Worm (Caenorhabditis elegans): Measurements from ENCODE around the gene Y54G2A.44.
"Not testable (repeated sequence)": the region's sequence is repeated elsewhere in the genome, so short reads cannot be mapped to it uniquely, and the experiment has no call there.

Gene Y54G2A.44

ce11 chrIV:2776733-2777132 lies 24.9 kb upstream of the Y54G2A.44 start:
- TF ChIP-seq ceh-13 (GFP tag; optimal IDR thresholded peaks at IDR 0.05) = no peak
- no peak for TF ChIP-seq hmg-4 (GFP tag; optimal IDR thresholded peaks at IDR 0.05)
- no peak for TF ChIP-seq tbx-11 (GFP tag; IDR thresholded peaks at IDR 0.05)
- TF ChIP-seq sea-1 (GFP tag; conservative IDR thresholded peaks at IDR 0.05) = no peak
- no peak for TF ChIP-seq ama-1 (optimal IDR thresholded peaks at IDR 0.05)
- no peak for TF ChIP-seq scrt-1 (GFP tag; IDR thresholded peaks at IDR 0.05)
- no peak for TF ChIP-seq ceh-36 (tag; optimal IDR thresholded peaks at IDR 0.05)
- no peak for TF ChIP-seq B0310.2 (tag; optimal IDR thresholded peaks at IDR 0.05)
- no peak for TF ChIP-seq aly-1 (tag; optimal IDR thresholded peaks at IDR 0.05)
- TF ChIP-seq F13C5.2 (tag; optimal IDR thresholded peaks at IDR 0.05) = no peak
- TF ChIP-seq tbx-37 (GFP tag; conservative IDR thresholded peaks at IDR 0.05) = no peak
- TF ChIP-seq pes-1 (GFP tag; IDR thresholded peaks at IDR 0.05) = no peak
- TF ChIP-seq ets-7 (tag; optimal IDR thresholded peaks at IDR 0.05) = no peak
- no peak for TF ChIP-seq tra-4 (tag; optimal IDR thresholded peaks at IDR 0.05)
- no peak for TF ChIP-seq hmbx-1 (tag; optimal IDR thresholded peaks at IDR 0.05)
- no peak for TF ChIP-seq hnd-1 (tag; optimal IDR thresholded peaks at IDR 0.05)
- TF ChIP-seq flt-1 (GFP tag; IDR thresholded peaks at IDR 0.05) = no peak

ce11 chrIV:2777841-2778240 lies 23.8 kb upstream of the Y54G2A.44 start, which contains the start of gene Y54G2A.72:
Gene Y54G2A.72, plus strand, starts transcription at chrIV:2778141.
- TF ChIP-seq F13C5.2 (tag; optimal IDR thresholded peaks at IDR 0.05); tbx-37 (GFP tag; conservative IDR thresholded peaks at IDR 0.05); ceh-36 (tag; optimal IDR thresholded peaks at IDR 0.05): not testable (repeated sequence)

- TF ChIP-seq hmbx-1 (tag; optimal IDR thresholded peaks at IDR 0.05) = no peak
- no peak for TF ChIP-seq hmg-4 (GFP tag; optimal IDR thresholded peaks at IDR 0.05)
- no peak for TF ChIP-seq B0310.2 (tag; optimal IDR thresholded peaks at IDR 0.05)
- TF ChIP-seq hnd-1 (tag; optimal IDR thresholded peaks at IDR 0.05) = no peak
Observed at ce11 chrIV:2782793-2783540, 18.7 kb upstream of the Y54G2A.44 start, which contains the start of gene Y54G2A.12. Gene Y54G2A.12, minus strand, starts transcription at chrIV:2782843.

DNA sequence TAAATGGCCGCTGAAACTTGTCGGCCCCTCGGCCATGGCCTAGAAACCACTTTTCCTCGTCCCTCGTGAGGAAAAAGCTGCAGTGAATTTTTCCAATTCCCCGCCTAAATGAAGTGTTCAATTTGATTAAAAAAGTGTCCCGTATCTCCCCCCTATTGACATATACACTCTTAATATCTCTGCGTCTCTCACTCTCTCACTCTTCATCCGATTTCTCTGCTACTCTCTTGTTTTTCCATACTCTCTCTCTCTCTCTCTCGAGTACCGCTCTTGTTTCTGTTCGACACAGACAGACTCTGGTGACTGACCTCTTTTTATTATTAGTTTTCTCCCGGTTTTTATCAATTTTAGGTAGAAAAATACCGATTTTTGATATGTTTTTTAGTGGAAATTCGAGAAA lies 16.6 kb upstream of the Y54G2A.44 start:
- TF ChIP-seq ceh-13 (GFP tag; optimal IDR thresholded peaks at IDR 0.05) = no peak
- no peak for TF ChIP-seq hnd-1 (tag; optimal IDR thresholded peaks at IDR 0.05)
- no peak for TF ChIP-seq ama-1 (optimal IDR thresholded peaks at IDR 0.05)
- TF ChIP-seq hmg-4 (GFP tag; optimal IDR thresholded peaks at IDR 0.05) = no peak
- TF ChIP-seq flt-1 (GFP tag; IDR thresholded peaks at IDR 0.05) = no peak
- no peak for TF ChIP-seq hmbx-1 (tag; optimal IDR thresholded peaks at IDR 0.05)
- TF ChIP-seq ceh-36 (tag; optimal IDR thresholded peaks at IDR 0.05) = no peak
- no peak for TF ChIP-seq tbx-37 (GFP tag; conservative IDR thresholded peaks at IDR 0.05)
- no peak for TF ChIP-seq aly-1 (tag; optimal IDR thresholded peaks at IDR 0.05)

DNA sequence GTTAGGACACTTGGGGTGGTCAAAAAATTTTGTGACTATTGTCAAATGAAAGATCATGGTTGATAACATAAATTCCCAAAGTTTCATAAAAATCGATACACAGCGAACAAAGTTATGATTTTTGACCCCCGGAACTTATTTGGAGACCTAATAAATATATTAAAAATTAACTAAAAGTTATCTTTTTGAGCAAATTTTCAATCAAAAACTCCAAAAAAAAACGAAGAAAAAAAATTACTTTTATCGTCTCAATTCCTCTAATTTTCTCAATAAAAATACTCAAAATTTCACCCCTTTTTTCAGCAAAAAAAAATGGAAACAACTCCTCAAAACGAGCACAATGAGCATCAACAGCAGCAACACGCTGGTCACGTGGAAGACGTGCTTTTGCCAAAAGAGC lies 13.3 kb upstream of the Y54G2A.44 start, which contains the start of gene atln-1:
atln-1 (plus strand) TSS at position 301 of the 400 bp plus-strand sequence.
- TF ChIP-seq ets-7 (tag; optimal IDR thresholded peaks at IDR 0.05); ceh-36 (tag; optimal IDR thresholded peaks at IDR 0.05); hmg-4 (GFP tag; optimal IDR thresholded peaks at IDR 0.05): not testable (repeated sequence)

ce11 chrIV:2793956-2794355 lies 7.7 kb upstream of the Y54G2A.44 start:
- TF ChIP-seq flt-1 (GFP tag; IDR thresholded peaks at IDR 0.05) (no peak), F13C5.2 (tag; optimal IDR thresholded peaks at IDR 0.05) (no peak), ama-1 (optimal IDR thresholded peaks at IDR 0.05) (no peak), B0310.2 (tag; optimal IDR thresholded peaks at IDR 0.05) (no peak), ets-7 (tag; optimal IDR thresholded peaks at IDR 0.05) (no peak), sea-1 (GFP tag; conservative IDR thresholded peaks at IDR 0.05) (no peak), scrt-1 (GFP tag; IDR thresholded peaks at IDR 0.05) (no peak), aly-1 (tag; optimal IDR thresholded peaks at IDR 0.05) (no peak), hmg-4 (GFP tag; optimal IDR thresholded peaks at IDR 0.05) (no peak), pes-1 (GFP tag; IDR thresholded peaks at IDR 0.05) (no peak), ceh-13 (GFP tag; optimal IDR thresholded peaks at IDR 0.05) (no peak), tbx-37 (GFP tag; conservative IDR thresholded peaks at IDR 0.05) (no peak), ceh-36 (tag; optimal IDR thresholded peaks at IDR 0.05) (no peak)

ce11 chrIV:2798339-2798738 lies 3.3 kb upstream of the Y54G2A.44 start, which contains the start of gene Y54G2A.52:
Gene Y54G2A.52, minus strand, starts transcription at chrIV:2798686.
- TF ChIP-seq flt-1 (GFP tag; IDR thresholded peaks at IDR 0.05) = no peak
- TF ChIP-seq hmg-4 (GFP tag; optimal IDR thresholded peaks at IDR 0.05) = no peak
- TF ChIP-seq ceh-36 (tag; optimal IDR thresholded peaks at IDR 0.05) = no peak
- TF ChIP-seq sea-1 (GFP tag; conservative IDR thresholded peaks at IDR 0.05) = no peak
- no peak for TF ChIP-seq B0310.2 (tag; optimal IDR thresholded peaks at IDR 0.05)
- no peak for TF ChIP-seq tbx-37 (GFP tag; conservative IDR thresholded peaks at IDR 0.05)
- TF ChIP-seq ceh-13 (GFP tag; optimal IDR thresholded peaks at IDR 0.05) = no peak
- TF ChIP-seq scrt-1 (GFP tag; IDR thresholded peaks at IDR 0.05) = no peak
- no peak for TF ChIP-seq hnd-1 (tag; optimal IDR thresholded peaks at IDR 0.05)
- no peak for TF ChIP-seq hmbx-1 (tag; optimal IDR thresholded peaks at IDR 0.05)
- TF ChIP-seq pes-1 (GFP tag; IDR thresholded peaks at IDR 0.05) = no peak

DNA sequence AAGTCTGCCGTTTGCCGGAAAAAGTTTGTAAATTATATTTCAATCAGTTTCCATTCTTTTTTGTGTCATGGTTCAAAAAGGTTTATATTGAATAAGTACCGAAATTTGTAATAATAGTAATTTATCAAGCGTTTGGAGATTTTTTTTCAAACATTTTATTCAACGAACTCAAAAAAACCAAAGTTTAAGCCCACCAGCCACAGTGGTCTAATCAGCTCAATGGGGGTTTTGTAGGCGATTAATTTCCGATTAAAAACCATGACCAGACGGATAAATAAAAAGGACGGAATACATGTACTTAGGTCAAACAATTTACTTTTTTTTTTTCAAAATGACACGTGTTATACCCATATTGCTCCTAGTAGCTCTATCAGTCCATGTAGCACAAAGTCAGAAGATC lies 2.3 kb upstream of the Y54G2A.44 start, which contains the start of gene Y54G2A.10:
Y54G2A.10 (plus strand) TSS at position 301 of the 400 bp plus-strand sequence.
- no peak for TF ChIP-seq ceh-36 (tag; optimal IDR thresholded peaks at IDR 0.05)
- TF ChIP-seq tra-4 (tag; optimal IDR thresholded peaks at IDR 0.05) = no peak

Data from whole organism, early embryonic.